Worm (Caenorhabditis elegans) whole organism, L4 larva: ENCODE measurements around the gene btbd-10.
A peak's percentile ranks its signal among the peaks of the same experiment; 100 is the strongest.

Experiments used
- F26F4.8 ChIP-seq: fragments of 200-800 bp; sonication (Bioruptor generic); conservative IDR thresholded peaks from 2 replicates; pipeline ENCODE4 v1.3.6; 2022; ENCODE audit warnings: missing genetic modification characterization, missing compliant biosample characterization
- R02D3.7 ChIP-seq: fragments of 150-350 bp; sonication (generic microtip); optimal IDR thresholded peaks from 3 replicates; lab custom pipeline; 2014; ENCODE audit warnings: missing biosample characterization, missing genetic modification characterization
- T20F7.1 ChIP-seq: fragments of 200-800 bp; sonication (Bioruptor generic); optimal IDR thresholded peaks from 2 replicates; lab custom pipeline; 2018; ENCODE audit warnings: mild to moderate bottlenecking, missing genetic modification characterization, missing compliant biosample characterization
- T26A8.4 ChIP-seq: fragments of 200-800 bp; sonication (Bioruptor generic); IDR thresholded peaks from 2 replicates; pipeline ENCODE4 v1.3.6; 2022; ENCODE audit warnings: missing genetic modification characterization, missing compliant biosample characterization
- Y5F2A.4 ChIP-seq: fragments of 200-800 bp; sonication (Bioruptor generic); optimal IDR thresholded peaks from 2 replicates; lab custom pipeline; 2018; ENCODE audit warnings: mild to moderate bottlenecking, missing genetic modification characterization, missing compliant biosample characterization
- ZK546.5 ChIP-seq, 2 experiments: sonication (generic microtip); optimal IDR thresholded peaks; 2 replicates each; lab custom pipeline; 2017; ENCODE audit warnings: missing biosample characterization in 2 of 2, missing genetic modification characterization in 2 of 2
- aly-2 ChIP-seq: sonication (generic microtip); optimal IDR thresholded peaks from 2 replicates; lab custom pipeline; 2018; ENCODE audit warnings: missing biosample characterization, missing genetic modification characterization
- ama-1 ChIP-seq: fragments of 150-350 bp; optimal IDR thresholded peaks from 2 replicates; lab custom pipeline; 2014; ENCODE audit warnings: inconsistent platforms, mixed read lengths
- daf-16 ChIP-seq, 3 experiments: sonication (generic microtip); optimal IDR thresholded peaks; 2 replicates each; lab custom pipeline; 2016 to 2017; ENCODE audit warnings: missing genetic modification characterization in 3 of 3, missing genetic modification reagents in 3 of 3, mild to moderate bottlenecking in 2 of 3, missing compliant biosample characterization in 2 of 3, missing biosample characterization in 1 of 3, moderate library complexity in 1 of 3
- dmd-6 ChIP-seq: fragments of 200-800 bp; sonication (Bioruptor generic); IDR thresholded peaks from 2 replicates; pipeline ENCODE4 v1.3.6; 2022; ENCODE audit warnings: missing genetic modification reagents, missing genetic modification characterization, missing compliant biosample characterization
- dmd-9 ChIP-seq: fragments of 200-800 bp; sonication (Bioruptor generic); IDR thresholded peaks from 2 replicates; pipeline ENCODE4 v1.3.6; 2022; ENCODE audit warnings: missing genetic modification reagents, missing genetic modification characterization, missing compliant biosample characterization
- dve-1 ChIP-seq: sonication (generic microtip); optimal IDR thresholded peaks from 2 replicates; lab custom pipeline; 2017; ENCODE audit warnings: antibody characterized with exemption, mild to moderate bottlenecking, missing genetic modification characterization, missing compliant biosample characterization; ENCODE audit not compliant: insufficient read depth
- fos-1 ChIP-seq: fragments of 150-350 bp; optimal IDR thresholded peaks from 2 replicates; lab custom pipeline; 2014; ENCODE audit warnings: missing biosample characterization, missing genetic modification characterization
- hlh-11 ChIP-seq: fragments of 200-800 bp; sonication (Bioruptor generic); optimal IDR thresholded peaks from 2 replicates; lab custom pipeline; 2018; ENCODE audit warnings: mild to moderate bottlenecking, missing genetic modification characterization, missing compliant biosample characterization
- hlh-30 ChIP-seq: sonication (generic microtip); optimal IDR thresholded peaks from 2 replicates; lab custom pipeline; 2017; ENCODE audit warnings: antibody characterized with exemption, mild to moderate bottlenecking, missing genetic modification characterization, missing compliant biosample characterization; ENCODE audit not compliant: insufficient read depth
- jun-1 ChIP-seq: fragments of 150-350 bp; optimal IDR thresholded peaks from 2 replicates; lab custom pipeline; 2014; ENCODE audit warnings: missing biosample characterization, missing genetic modification reagents, missing genetic modification characterization
- lim-7 ChIP-seq: fragments of 200-800 bp; sonication (Bioruptor generic); IDR thresholded peaks from 2 replicates; pipeline ENCODE4 v1.3.6; 2022; ENCODE audit warnings: missing genetic modification characterization, missing compliant biosample characterization
- lin-1 ChIP-seq: fragments of 200-800 bp; sonication (Bioruptor generic); IDR thresholded peaks from 2 replicates; pipeline ENCODE4 v1.3.6; 2022; ENCODE audit warnings: missing genetic modification reagents, missing genetic modification characterization, missing compliant biosample characterization
- lin-38 ChIP-seq: fragments of 200-800 bp; sonication (Bioruptor generic); IDR thresholded peaks from 2 replicates; pipeline ENCODE4 v1.3.6; 2022; ENCODE audit warnings: missing genetic modification reagents, missing genetic modification characterization, missing compliant biosample characterization
- lin-39 ChIP-seq: fragments of 150-350 bp; optimal IDR thresholded peaks from 2 replicates; lab custom pipeline; 2014; ENCODE audit warnings: missing biosample characterization, missing genetic modification reagents, missing genetic modification characterization
- madf-5 ChIP-seq, 2 experiments: fragments of 200-800 bp; sonication (Bioruptor generic); IDR thresholded peaks; 2 replicates each; pipeline ENCODE4 v1.3.6; 2022; ENCODE audit warnings: missing compliant biosample characterization in 2 of 2, missing genetic modification characterization in 2 of 2
- mep-1 ChIP-seq: fragments of 150-350 bp; sonication (generic microtip); optimal IDR thresholded peaks from 3 replicates; lab custom pipeline; 2014; ENCODE audit warnings: missing biosample characterization, missing genetic modification characterization
- mxl-2 ChIP-seq: fragments of 200-800 bp; sonication (Bioruptor generic); conservative IDR thresholded peaks from 2 replicates; pipeline ENCODE4 v1.3.6; 2022; ENCODE audit warnings: missing genetic modification reagents, missing genetic modification characterization, missing compliant biosample characterization
- nhr-102 ChIP-seq: sonication (generic microtip); optimal IDR thresholded peaks from 2 replicates; lab custom pipeline; 2016; ENCODE audit warnings: mild to moderate bottlenecking, missing genetic modification characterization, moderate library complexity, missing compliant biosample characterization
- nhr-111 ChIP-seq: fragments of 200-800 bp; sonication (Bioruptor generic); optimal IDR thresholded peaks from 2 replicates; lab custom pipeline; 2018; ENCODE audit warnings: mild to moderate bottlenecking, missing genetic modification characterization, missing compliant biosample characterization
- nhr-28 ChIP-seq: fragments of 150-350 bp; optimal IDR thresholded peaks from 2 replicates; lab custom pipeline; 2014; ENCODE audit warnings: missing biosample characterization, missing genetic modification characterization
- nhr-42 ChIP-seq: fragments of 200-800 bp; sonication (Bioruptor generic); IDR thresholded peaks from 2 replicates; pipeline ENCODE4 v1.3.6; 2022; ENCODE audit warnings: missing genetic modification characterization, missing compliant biosample characterization
- nhr-48 ChIP-seq: sonication (generic microtip); optimal IDR thresholded peaks from 2 replicates; lab custom pipeline; 2016; ENCODE audit warnings: mild to moderate bottlenecking, missing genetic modification characterization, missing compliant biosample characterization
- nhr-6 ChIP-seq: fragments of 150-350 bp; optimal IDR thresholded peaks from 2 replicates; lab custom pipeline; 2014; ENCODE audit warnings: missing biosample characterization, missing genetic modification characterization
- nhr-77 ChIP-seq: fragments of 150-350 bp; optimal IDR thresholded peaks from 2 replicates; lab custom pipeline; 2014; ENCODE audit warnings: missing biosample characterization, missing genetic modification characterization
- pqm-1 ChIP-seq: sonication (generic microtip); optimal IDR thresholded peaks from 2 replicates; lab custom pipeline; 2017; ENCODE audit warnings: missing biosample characterization, missing genetic modification characterization
- saeg-2 ChIP-seq: fragments of 200-800 bp; sonication (Bioruptor generic); IDR thresholded peaks from 2 replicates; pipeline ENCODE4 v1.3.6; 2022; ENCODE audit warnings: missing genetic modification reagents, missing genetic modification characterization, missing compliant biosample characterization
- skn-1 ChIP-seq: fragments of 150-350 bp; optimal IDR thresholded peaks from 2 replicates; lab custom pipeline; 2014; ENCODE audit warnings: missing biosample characterization, missing genetic modification characterization
- snpc-1.2 ChIP-seq: fragments of 200-800 bp; sonication (Bioruptor generic); IDR thresholded peaks from 2 replicates; pipeline ENCODE4 v1.3.6; 2022; ENCODE audit warnings: missing genetic modification reagents, missing genetic modification characterization, missing compliant biosample characterization
- tag-97 ChIP-seq: fragments of 200-800 bp; sonication (Bioruptor generic); IDR thresholded peaks from 2 replicates; pipeline ENCODE4 v1.3.6; 2022; ENCODE audit warnings: missing genetic modification characterization, missing compliant biosample characterization
- tra-1 ChIP-seq: fragments of 200-800 bp; sonication (Bioruptor generic); IDR thresholded peaks from 2 replicates; pipeline ENCODE4 v1.3.6; 2022; ENCODE audit warnings: missing genetic modification reagents, missing genetic modification characterization, missing compliant biosample characterization
- unc-130 ChIP-seq: sonication (generic microtip); optimal IDR thresholded peaks from 2 replicates; lab custom pipeline; 2016; ENCODE audit warnings: missing genetic modification reagents, missing genetic modification characterization, missing compliant biosample characterization
- zag-1 ChIP-seq: fragments of 150-350 bp; optimal IDR thresholded peaks from 2 replicates; lab custom pipeline; 2014; ENCODE audit warnings: missing biosample characterization, missing genetic modification characterization
- zfp-3 ChIP-seq: fragments of 200-800 bp; sonication (Bioruptor generic); conservative IDR thresholded peaks from 2 replicates; pipeline ENCODE4 v1.3.6; 2022; ENCODE audit warnings: missing genetic modification reagents, missing genetic modification characterization, missing compliant biosample characterization
- ztf-7 ChIP-seq: fragments of 150-350 bp; optimal IDR thresholded peaks from 2 replicates; lab custom pipeline; 2014; ENCODE audit warnings: missing biosample characterization, missing genetic modification characterization

Gene btbd-10

ce11 chrII:4942397-4942796 lies 37.6 kb downstream of the btbd-10 start (continued):
- TF ChIP-seq fos-1 (tag; lab: Kevin White, UChicago) = no peak
- no peak for TF ChIP-seq lin-39
- TF ChIP-seq skn-1 (tag; lab: Kevin White, UChicago) = no peak
- TF ChIP-seq unc-130 (GFP tag; lab: Kevin White, UChicago) = peak; percentile 66
- no peak for TF ChIP-seq nhr-48
- peak; percentile 74 for TF ChIP-seq lim-7 (GFP tag; lab: Robert Waterston, UW)
- 0 out of 2 replicates have a peak, but pooled peaks have one; percentile 77 for TF ChIP-seq saeg-2 (GFP tag; lab: Robert Waterston, UW)
- peak; percentile 38 to 67; a peak in 2 of 4 replicates for TF ChIP-seq madf-5 (GFP tag; IDR thresholded peaks at IDR 0.05; lab: Robert Waterston, UW)
- peak; percentile 71 for TF ChIP-seq T26A8.4 (GFP tag; lab: Robert Waterston, UW)
- peak; percentile 90 for TF ChIP-seq ama-1 (lab: Kevin White, UChicago)
- TF ChIP-seq ZK546.5 (tag; optimal IDR thresholded peaks at IDR 0.05; lab: Kevin White, UChicago) = no peak
- TF ChIP-seq nhr-6 (tag; lab: Kevin White, UChicago) = peak; percentile 25
- TF ChIP-seq tag-97 (GFP tag; lab: Robert Waterston, UW) = no peak
- no peak; the same call in 1 of the 2 replicates for TF ChIP-seq mxl-2 (GFP tag; lab: Robert Waterston, UW)
- peak; percentile 27 for TF ChIP-seq mep-1 (tag; lab: Kevin White, UChicago)
- TF ChIP-seq T20F7.1 (GFP tag; lab: Kevin White, UChicago) = peak; percentile 39
- peak; percentile 6 for TF ChIP-seq jun-1
- peak; percentile 72; the same call in 1 of the 2 replicates for TF ChIP-seq dmd-9 (GFP tag; lab: Robert Waterston, UW)
- peak; percentile 68; the same call in 1 of the 2 replicates for TF ChIP-seq tra-1
- peak; percentile 53 for TF ChIP-seq aly-2 (tag; lab: Kevin White, UChicago)
- peak; percentile 0 for TF ChIP-seq nhr-102 (tag; lab: Kevin White, UChicago)
- TF ChIP-seq Y5F2A.4 = peak; percentile 58
- TF ChIP-seq F26F4.8 = no peak; the same call in 1 of the 2 replicates
- peak; percentile 38 for TF ChIP-seq nhr-111
- TF ChIP-seq, all 104 proteins: peak for 57

- TF ChIP-seq nhr-77 (tag; lab: Kevin White, UChicago) = peak; percentile 27
- TF ChIP-seq ztf-7 (tag; lab: Kevin White, UChicago) = peak; percentile 27
- peak; percentile 57 for TF ChIP-seq nhr-28 (tag; lab: Kevin White, UChicago)
- TF ChIP-seq nhr-42 (GFP tag; lab: Robert Waterston, UW) = no peak
- peak; percentile 56 for TF ChIP-seq hlh-30 (tag; lab: Kevin White, UChicago)
- TF ChIP-seq dmd-6 (GFP tag; lab: Robert Waterston, UW) = peak; percentile 79
- TF ChIP-seq snpc-1.2 = no peak
- TF ChIP-seq lin-1 (GFP tag; lab: Robert Waterston, UW) = 0 out of 2 replicates have a peak, but pooled peaks have one; percentile 28
- no peak for TF ChIP-seq zag-1 (tag; lab: Kevin White, UChicago)
- TF ChIP-seq T20F7.1 (GFP tag; lab: Kevin White, UChicago) = peak; percentile 12
- no peak for TF ChIP-seq zfp-3
- TF ChIP-seq pqm-1 (tag; lab: Kevin White, UChicago) = peak; percentile 73
- peak; percentile 82 for TF ChIP-seq hlh-11 (tag; lab: Kevin White, UChicago)
- TF ChIP-seq daf-16 (GFP tag; optimal IDR thresholded peaks at IDR 0.05; lab: Kevin White, UChicago) = no peak
- TF ChIP-seq daf-16 (tag; optimal IDR thresholded peaks at IDR 0.05; lab: Kevin White, UChicago) = peak; percentile 9
- no peak for TF ChIP-seq R02D3.7 (tag; lab: Kevin White, UChicago)
- peak; percentile 84 for TF ChIP-seq dve-1
Measured at ce11 chrII:4942829-4943228, 38.0 kb downstream of the btbd-10 start.

ce11 chrII:4943849-4944248 lies 39.0 kb downstream of the btbd-10 start, which contains the start of gene mdt-4:
mdt-4 (minus strand) TSS chrII:4943949.
- TF ChIP-seq nhr-48 (no peak), T26A8.4 (GFP tag; lab: Robert Waterston, UW) (no peak), lin-38 (peak; percentile 18; the same call in 1 of the 2 replicates), T20F7.1 (GFP tag; lab: Kevin White, UChicago) (peak; percentile 31)
